Worm (Caenorhabditis elegans) whole organism, mixed stage, embryonic: Measurements from ENCODE around the gene Y48A6C.4.

ENCODE experiments used
- drap-1 ChIP-seq: fragments of 200-800 bp; sonication (Bioruptor generic); optimal IDR thresholded peaks from 3 replicates; lab custom pipeline; 2018; ENCODE audit warnings: mild to moderate bottlenecking, missing genetic modification characterization, missing compliant biosample characterization
- elt-3 ChIP-seq: fragments of 150-350 bp; optimal IDR thresholded peaks from 2 replicates; lab custom pipeline; 2014; ENCODE audit warnings: missing biosample characterization, missing genetic modification characterization
- ham-2 ChIP-seq: fragments of 200-800 bp; sonication (Bioruptor generic); optimal IDR thresholded peaks from 2 replicates; lab custom pipeline; 2018; ENCODE audit warnings: mild to moderate bottlenecking, missing genetic modification characterization, missing compliant biosample characterization
- ztf-11 ChIP-seq: fragments of 150-350 bp; optimal IDR thresholded peaks from 2 replicates; lab custom pipeline; 2014; ENCODE audit warnings: missing biosample characterization, missing genetic modification characterization

DNA sequence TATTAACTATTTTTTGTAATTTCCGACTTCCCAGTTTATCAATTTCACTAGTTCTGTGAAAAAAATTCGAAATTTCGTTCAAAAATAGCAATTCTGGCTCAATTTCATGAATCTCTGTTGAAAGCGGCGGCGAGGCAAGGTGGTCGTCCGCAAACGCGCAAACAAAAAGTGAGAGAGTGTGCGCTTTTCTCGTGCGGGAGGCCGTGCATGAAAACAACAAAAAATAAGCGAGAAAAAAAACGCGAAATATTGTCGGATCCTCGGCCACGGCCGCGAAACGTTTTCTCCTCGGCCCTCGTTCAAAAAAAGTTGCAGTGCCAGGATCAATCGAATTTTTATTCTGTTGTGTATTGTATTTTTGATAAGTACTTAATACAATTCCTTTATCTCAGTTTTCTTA, 6.9 kb upstream of the Y48A6C.4 start:
- no peak for TF ChIP-seq drap-1
- no peak for TF ChIP-seq ham-2 (GFP tag; lab: Kevin White, UChicago)
- no peak for TF ChIP-seq ztf-11 (tag; lab: Kevin White, UChicago)
- TF ChIP-seq elt-3 (tag; lab: Kevin White, UChicago): no peak
